Worm (Caenorhabditis elegans) whole organism, young adult: ENCODE data around the gene W08E12.8.

ENCODE experiments used
- F37B4.10 ChIP-seq: fragments of 200-800 bp; sonication (Bioruptor generic); IDR thresholded peaks from 2 replicates; pipeline ENCODE4 v1.3.6; 2022; ENCODE audit warnings: missing genetic modification characterization, missing compliant biosample characterization
- ZK185.1 ChIP-seq: sonication (generic microtip); optimal IDR thresholded peaks from 2 replicates; lab custom pipeline; 2016; ENCODE audit warnings: mild to moderate bottlenecking, missing genetic modification characterization, missing compliant biosample characterization; ENCODE audit not compliant: poor library complexity, severe bottlenecking
- hlh-26 ChIP-seq: fragments of 200-800 bp; sonication (Bioruptor generic); conservative IDR thresholded peaks from 2 replicates; pipeline ENCODE4 v1.3.6; 2022; ENCODE audit warnings: missing genetic modification reagents, missing genetic modification characterization, missing compliant biosample characterization
- lir-1 ChIP-seq: fragments of 200-800 bp; sonication (Bioruptor generic); conservative IDR thresholded peaks from 2 replicates; pipeline ENCODE4 v1.3.6; 2022; ENCODE audit warnings: missing genetic modification reagents, missing genetic modification characterization, missing compliant biosample characterization
- nhr-179 ChIP-seq: sonication (generic microtip); optimal IDR thresholded peaks from 2 replicates; lab custom pipeline; 2016; ENCODE audit warnings: mild to moderate bottlenecking, missing genetic modification characterization, missing compliant biosample characterization
- snpc-4 ChIP-seq, 5 experiments: fragments of 150-350 bp in 1 of 5; sonication (generic microtip) in 4 of 5; optimal IDR thresholded peaks; 2 replicates each; lab custom pipeline; 2014 to 2018; ENCODE audit warnings: missing genetic modification characterization in 5 of 5, missing biosample characterization in 3 of 5, antibody characterized with exemption in 2 of 5, mild to moderate bottlenecking in 2 of 5, missing compliant biosample characterization in 2 of 5, missing genotype in 2 of 5, moderate library complexity in 2 of 5, missing genetic modification reagents in 1 of 5
- unc-130 ChIP-seq: sonication (generic microtip); optimal IDR thresholded peaks from 2 replicates; lab custom pipeline; 2016; ENCODE audit warnings: missing genetic modification reagents, missing genetic modification characterization, missing compliant biosample characterization

DNA sequence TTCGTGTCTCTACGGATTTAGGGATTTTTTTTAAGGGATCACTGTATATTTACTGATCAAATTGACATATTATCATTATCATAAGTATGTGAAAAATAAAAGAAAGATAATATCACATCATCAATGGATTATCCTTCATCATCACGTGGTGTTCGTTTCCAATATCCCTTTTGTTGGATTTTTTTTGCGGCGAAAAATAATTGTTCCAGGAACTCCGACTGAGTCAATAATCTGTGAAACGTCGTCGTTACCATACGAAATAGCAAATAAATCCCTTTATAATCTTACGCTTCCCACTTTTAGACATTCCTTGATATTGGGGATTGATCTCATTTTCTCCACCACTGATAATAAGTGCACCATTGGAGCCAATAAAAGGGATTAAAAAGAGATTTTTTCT is 42.2 kb upstream of the W08E12.8 start:
- TF ChIP-seq snpc-4 (GFP tag; optimal IDR thresholded peaks at IDR 0.05; lab: Kevin White, UChicago) (no peak), snpc-4 (tag; optimal IDR thresholded peaks at IDR 0.05; lab: Kevin White, UChicago) (no peak), ZK185.1 (tag; lab: Kevin White, UChicago) (no peak), hlh-26 (GFP tag; lab: Robert Waterston, UW) (no peak), nhr-179 (tag; lab: Kevin White, UChicago) (no peak), F37B4.10 (GFP tag; lab: Robert Waterston, UW) (no peak), unc-130 (no peak), lir-1 (GFP tag; lab: Robert Waterston, UW) (no peak)
